Fruit fly (Drosophila melanogaster): ENCODE measurements around the gene schlank.

schlank gene

dm6 chrX:6267187-6267711 lies at the start of gene schlank:
TSS of gene schlank (minus strand) at chrX:6267228.
- TF ChIP-seq h (optimal IDR thresholded peaks at IDR 0.05) = no peak
- TF ChIP-seq Myc (optimal IDR thresholded peaks at IDR 0.05) = no peak
- TF ChIP-seq ttk (optimal IDR thresholded peaks at IDR 0.05) = no peak
- TF ChIP-seq insv (optimal IDR thresholded peaks at IDR 0.05) = no peak
- no peak for TF ChIP-seq Sin3A (optimal IDR thresholded peaks at IDR 0.05)
- no peak for TF ChIP-seq psq (optimal IDR thresholded peaks at IDR 0.05)

dm6 chrX:6315583-6315982 lies 48.6 kb upstream of the schlank start:
- no peak for TF ChIP-seq ttk (optimal IDR thresholded peaks at IDR 0.05)
- TF ChIP-seq h (optimal IDR thresholded peaks at IDR 0.05) = no peak
- TF ChIP-seq insv (optimal IDR thresholded peaks at IDR 0.05) = no peak

- TF ChIP-seq psq (optimal IDR thresholded peaks at IDR 0.05) (no peak), Sin3A (optimal IDR thresholded peaks at IDR 0.05) (no peak), h (optimal IDR thresholded peaks at IDR 0.05) (no peak), Myc (optimal IDR thresholded peaks at IDR 0.05) (no peak), ttk (optimal IDR thresholded peaks at IDR 0.05) (no peak)
Observed at dm6 chrX:6311516-6311915, 44.5 kb upstream of the schlank start.

- TF ChIP-seq psq (optimal IDR thresholded peaks at IDR 0.05) = no peak
- no peak for TF ChIP-seq Sin3A (optimal IDR thresholded peaks at IDR 0.05)
- no peak for TF ChIP-seq h (optimal IDR thresholded peaks at IDR 0.05)
- no peak for TF ChIP-seq Myc (optimal IDR thresholded peaks at IDR 0.05)
- TF ChIP-seq insv (optimal IDR thresholded peaks at IDR 0.05) = no peak
Observed at dm6 chrX:6310408-6310807, 43.4 kb upstream of the schlank start.

dm6 chrX:6308852-6309251 lies 41.8 kb upstream of the schlank start, which contains the start of gene CG15894:
TSS of gene CG15894 (plus strand) at chrX:6309212.
- no peak for TF ChIP-seq psq (optimal IDR thresholded peaks at IDR 0.05)
- no peak for TF ChIP-seq Sin3A (optimal IDR thresholded peaks at IDR 0.05)

- no peak for TF ChIP-seq psq (optimal IDR thresholded peaks at IDR 0.05)
- no peak for TF ChIP-seq Sin3A (optimal IDR thresholded peaks at IDR 0.05)
- no peak for TF ChIP-seq h (optimal IDR thresholded peaks at IDR 0.05)
- TF ChIP-seq ttk (optimal IDR thresholded peaks at IDR 0.05) = no peak
- TF ChIP-seq Myc (optimal IDR thresholded peaks at IDR 0.05) = no peak
- no peak for TF ChIP-seq insv (optimal IDR thresholded peaks at IDR 0.05)
Observed at dm6 chrX:6305317-6305716, 38.3 kb upstream of the schlank start.

- no peak for TF ChIP-seq ttk (optimal IDR thresholded peaks at IDR 0.05)
Observed at dm6 chrX:6304203-6304602, 37.2 kb upstream of the schlank start.

- TF ChIP-seq insv (optimal IDR thresholded peaks at IDR 0.05) (no peak), Sin3A (optimal IDR thresholded peaks at IDR 0.05) (no peak), h (optimal IDR thresholded peaks at IDR 0.05) (no peak)
Observed at dm6 chrX:6303675-6304074, 36.6 kb upstream of the schlank start, which contains the start of gene CG3823. TSS of gene CG3823 (plus strand) at chrX:6303975.

- TF ChIP-seq h (optimal IDR thresholded peaks at IDR 0.05) (no peak), insv (optimal IDR thresholded peaks at IDR 0.05) (no peak), ttk (optimal IDR thresholded peaks at IDR 0.05) (no peak), psq (optimal IDR thresholded peaks at IDR 0.05) (no peak), Sin3A (optimal IDR thresholded peaks at IDR 0.05) (no peak), Myc (optimal IDR thresholded peaks at IDR 0.05) (no peak)
Observed at dm6 chrX:6303196-6303595, 36.2 kb upstream of the schlank start.

- TF ChIP-seq h (optimal IDR thresholded peaks at IDR 0.05) = no peak
- TF ChIP-seq Myc (optimal IDR thresholded peaks at IDR 0.05) = no peak
- no peak for TF ChIP-seq Sin3A (optimal IDR thresholded peaks at IDR 0.05)
- TF ChIP-seq psq (optimal IDR thresholded peaks at IDR 0.05) = no peak
- no peak for TF ChIP-seq ttk (optimal IDR thresholded peaks at IDR 0.05)
- TF ChIP-seq insv (optimal IDR thresholded peaks at IDR 0.05) = no peak
Observed at dm6 chrX:6301052-6301451, 34.0 kb upstream of the schlank start, which contains the start of gene CG12219. TSS of gene CG12219 (minus strand) at chrX:6301285.

- no peak for TF ChIP-seq Myc (optimal IDR thresholded peaks at IDR 0.05)
- no peak for TF ChIP-seq Sin3A (optimal IDR thresholded peaks at IDR 0.05)
- TF ChIP-seq insv (optimal IDR thresholded peaks at IDR 0.05) = no peak
- TF ChIP-seq ttk (optimal IDR thresholded peaks at IDR 0.05) = no peak
- no peak for TF ChIP-seq h (optimal IDR thresholded peaks at IDR 0.05)
- no peak for TF ChIP-seq psq (optimal IDR thresholded peaks at IDR 0.05)
Observed at dm6 chrX:6295129-6295539, 28.1 kb upstream of the schlank start, which contains the start of the genes CG15891 and CG3815. TSS of gene CG15891 (minus strand) at chrX:6295345. TSS of gene CG3815 (plus strand) at chrX:6295389.

- TF ChIP-seq psq (optimal IDR thresholded peaks at IDR 0.05) = no peak
- no peak for TF ChIP-seq Sin3A (optimal IDR thresholded peaks at IDR 0.05)
- TF ChIP-seq Myc (optimal IDR thresholded peaks at IDR 0.05) = no peak
- TF ChIP-seq ttk (optimal IDR thresholded peaks at IDR 0.05) = no peak
- no peak for TF ChIP-seq insv (optimal IDR thresholded peaks at IDR 0.05)
- TF ChIP-seq h (optimal IDR thresholded peaks at IDR 0.05) = no peak
Observed at dm6 chrX:6294243-6294642, 27.2 kb upstream of the schlank start, which contains the start of gene CG15892. TSS of gene CG15892 (minus strand) at chrX:6294343.

- TF ChIP-seq Sin3A (optimal IDR thresholded peaks at IDR 0.05) (no peak), insv (optimal IDR thresholded peaks at IDR 0.05) (peak; percentile 98)
Observed at dm6 chrX:6291083-6291699, 24.2 kb upstream of the schlank start, which contains the start of the genes Rpt4 and mldr. TSS of gene Rpt4 (minus strand) at chrX:6291245. TSS of gene mldr (plus strand) at chrX:6291303.

Measured in Kc167 (cell line).